Worm (Caenorhabditis elegans) whole organism, L3 larva: ENCODE data around the gene cnnm-1.

Experiments
- R02D3.7 ChIP-seq: fragments of 150-350 bp; optimal IDR thresholded peaks from 2 replicates; lab custom pipeline; 2014; ENCODE audit warnings: missing biosample characterization, missing genetic modification characterization
- aly-2 ChIP-seq: fragments of 150-350 bp; optimal IDR thresholded peaks from 2 replicates; lab custom pipeline; 2014; ENCODE audit warnings: missing biosample characterization, missing genetic modification characterization
- ama-1 ChIP-seq: fragments of 150-350 bp; optimal IDR thresholded peaks from 2 replicates; lab custom pipeline; 2018
- ceh-16 ChIP-seq: sonication (generic microtip); optimal IDR thresholded peaks from 2 replicates; lab custom pipeline; 2017; ENCODE audit warnings: missing biosample characterization, missing genetic modification characterization
- ceh-28 ChIP-seq: fragments of 150-350 bp; optimal IDR thresholded peaks from 2 replicates; lab custom pipeline; 2014; ENCODE audit warnings: missing biosample characterization, missing genetic modification reagents, missing genetic modification characterization
- ceh-9 ChIP-seq: sonication (generic microtip); optimal IDR thresholded peaks from 2 replicates; lab custom pipeline; 2018; ENCODE audit warnings: missing biosample characterization, missing genetic modification characterization
- daf-12 ChIP-seq: fragments of 150-350 bp; optimal IDR thresholded peaks from 2 replicates; lab custom pipeline; 2014; ENCODE audit warnings: missing biosample characterization, missing genetic modification reagents, missing genetic modification characterization
- egl-27 ChIP-seq: sonication (generic microtip); optimal IDR thresholded peaks from 4 replicates; lab custom pipeline; 2017; ENCODE audit warnings: missing biosample characterization, missing genetic modification reagents, missing genetic modification characterization
- elt-1 ChIP-seq: fragments of 150-350 bp; optimal IDR thresholded peaks from 2 replicates; lab custom pipeline; 2014; ENCODE audit warnings: missing biosample characterization, missing genetic modification characterization
- elt-2 ChIP-seq: sonication (generic microtip); optimal IDR thresholded peaks from 2 replicates; lab custom pipeline; 2016; ENCODE audit warnings: missing genetic modification reagents, mild to moderate bottlenecking, missing genetic modification characterization, missing compliant biosample characterization
- elt-3 ChIP-seq, 3 experiments: fragments of 150-350 bp in 1 of 3; sonication (generic microtip) in 2 of 3; optimal IDR thresholded peaks; 2 replicates in 2 of 3; 4 replicates in 1 of 3; lab custom pipeline; 2014 to 2017; ENCODE audit warnings: missing biosample characterization in 3 of 3, missing genetic modification characterization in 3 of 3
- fkh-10 ChIP-seq: sonication (generic microtip); optimal IDR thresholded peaks from 2 replicates; lab custom pipeline; 2017; ENCODE audit warnings: missing biosample characterization, missing genetic modification reagents, missing genetic modification characterization
- fkh-2 ChIP-seq: fragments of 150-350 bp; optimal IDR thresholded peaks from 2 replicates; lab custom pipeline; 2014; ENCODE audit warnings: missing biosample characterization, missing genetic modification reagents, missing genetic modification characterization
- fos-1 ChIP-seq: fragments of 150-350 bp; optimal IDR thresholded peaks from 2 replicates; lab custom pipeline; 2014; ENCODE audit warnings: missing biosample characterization, missing genetic modification characterization
- hmg-11 ChIP-seq: sonication (generic microtip); optimal IDR thresholded peaks from 2 replicates; lab custom pipeline; 2016; ENCODE audit warnings: missing genetic modification characterization, missing compliant biosample characterization
- jun-1 ChIP-seq: fragments of 150-350 bp; optimal IDR thresholded peaks from 2 replicates; lab custom pipeline; 2014; ENCODE audit warnings: missing biosample characterization, missing genetic modification reagents, missing genetic modification characterization
- lin-15B ChIP-seq: fragments of 150-350 bp; optimal IDR thresholded peaks from 2 replicates; lab custom pipeline; 2014; ENCODE audit warnings: missing biosample characterization, missing genetic modification characterization
- mdl-1 ChIP-seq: fragments of 150-350 bp; optimal IDR thresholded peaks from 2 replicates; lab custom pipeline; 2014; ENCODE audit warnings: missing biosample characterization, missing genetic modification characterization
- mml-1 ChIP-seq: fragments of 150-350 bp; sonication (generic microtip); optimal IDR thresholded peaks from 3 replicates; lab custom pipeline; 2014; ENCODE audit warnings: missing biosample characterization, missing genetic modification characterization
- nfya-1 ChIP-seq: sonication (generic microtip); optimal IDR thresholded peaks from 2 replicates; lab custom pipeline; 2017; ENCODE audit warnings: missing genetic modification characterization, mild to moderate bottlenecking, missing compliant biosample characterization, antibody characterized with exemption, moderate library complexity; ENCODE audit not compliant: insufficient read depth
- nhr-11 ChIP-seq: fragments of 150-350 bp; optimal IDR thresholded peaks from 2 replicates; lab custom pipeline; 2014; ENCODE audit warnings: missing biosample characterization, missing genetic modification characterization
- nhr-12 ChIP-seq: fragments of 150-350 bp; optimal IDR thresholded peaks from 2 replicates; lab custom pipeline; 2014; ENCODE audit warnings: missing biosample characterization, missing genetic modification characterization
- nhr-23 ChIP-seq: fragments of 150-350 bp; optimal IDR thresholded peaks from 2 replicates; lab custom pipeline; 2014; ENCODE audit warnings: missing biosample characterization, missing genetic modification reagents, missing genetic modification characterization
- nhr-237 ChIP-seq: fragments of 150-350 bp; optimal IDR thresholded peaks from 2 replicates; lab custom pipeline; 2014; ENCODE audit warnings: missing biosample characterization, missing genetic modification characterization
- nhr-25 ChIP-seq: sonication (generic microtip); optimal IDR thresholded peaks from 2 replicates; lab custom pipeline; 2017; ENCODE audit warnings: missing biosample characterization, missing genetic modification characterization
- nhr-28 ChIP-seq: fragments of 150-350 bp; optimal IDR thresholded peaks from 2 replicates; lab custom pipeline; 2014; ENCODE audit warnings: missing biosample characterization, missing genetic modification characterization
- nhr-43 ChIP-seq: sonication (generic microtip); optimal IDR thresholded peaks from 2 replicates; lab custom pipeline; 2016; ENCODE audit warnings: mild to moderate bottlenecking, missing genetic modification characterization, missing compliant biosample characterization; ENCODE audit not compliant: poor library complexity, severe bottlenecking
- nhr-67 ChIP-seq: fragments of 150-350 bp; optimal IDR thresholded peaks from 2 replicates; lab custom pipeline; 2014; ENCODE audit warnings: missing biosample characterization, missing genetic modification characterization
- nhr-76 ChIP-seq: fragments of 150-350 bp; sonication (generic microtip); optimal IDR thresholded peaks from 5 replicates; lab custom pipeline; 2014; ENCODE audit warnings: missing biosample characterization, missing genetic modification characterization
- nhr-77 ChIP-seq: fragments of 150-350 bp; optimal IDR thresholded peaks from 2 replicates; lab custom pipeline; 2014; ENCODE audit warnings: missing biosample characterization, missing genetic modification characterization
- skn-1 ChIP-seq: fragments of 150-350 bp; optimal IDR thresholded peaks from 2 replicates; lab custom pipeline; 2014; ENCODE audit warnings: missing biosample characterization, missing genetic modification characterization
- snpc-4 ChIP-seq: fragments of 150-350 bp; optimal IDR thresholded peaks from 2 replicates; lab custom pipeline; 2014; ENCODE audit warnings: missing biosample characterization, missing genetic modification characterization
- tbx-2 ChIP-seq: sonication (generic microtip); optimal IDR thresholded peaks from 2 replicates; lab custom pipeline; 2016; ENCODE audit warnings: mild to moderate bottlenecking, missing genetic modification characterization, missing compliant biosample characterization
- unc-39 ChIP-seq: sonication (generic microtip); optimal IDR thresholded peaks from 4 replicates; lab custom pipeline; 2017; ENCODE audit warnings: missing biosample characterization, missing genetic modification characterization
- unc-62 ChIP-seq: fragments of 150-350 bp; sonication (generic microtip); optimal IDR thresholded peaks from 4 replicates; lab custom pipeline; 2014; ENCODE audit warnings: missing biosample characterization, missing genetic modification reagents, missing genetic modification characterization
- zag-1 ChIP-seq: fragments of 150-350 bp; optimal IDR thresholded peaks from 2 replicates; lab custom pipeline; 2014; ENCODE audit warnings: missing biosample characterization, missing genetic modification characterization
- ztf-11 ChIP-seq: fragments of 150-350 bp; optimal IDR thresholded peaks from 2 replicates; lab custom pipeline; 2014; ENCODE audit warnings: missing biosample characterization, missing genetic modification characterization
- ztf-4 ChIP-seq: fragments of 150-350 bp; optimal IDR thresholded peaks from 2 replicates; lab custom pipeline; 2014; ENCODE audit warnings: missing biosample characterization, missing genetic modification characterization

Gene cnnm-1

ce11 chrIV:17233494-17233893 lies 26.8 kb upstream of the cnnm-1 start:
- TF ChIP-seq nfya-1 (tag; lab: Kevin White, UChicago) (no peak), fkh-10 (peak; percentile 87)
- TF ChIP-seq, all 47 proteins: peak for 1

- TF ChIP-seq mdl-1 (tag; lab: Kevin White, UChicago) (no peak), ztf-11 (tag; lab: Kevin White, UChicago) (no peak), R02D3.7 (no peak), fos-1 (no peak), ceh-16 (tag; lab: Kevin White, UChicago) (no peak), unc-62 (GFP tag; lab: Kevin White, UChicago) (no peak), jun-1 (no peak), nhr-77 (tag; lab: Kevin White, UChicago) (no peak), aly-2 (tag; lab: Kevin White, UChicago) (no peak), ceh-28 (tag; lab: Kevin White, UChicago) (no peak), ceh-9 (tag; lab: Kevin White, UChicago) (no peak), elt-3 (tag; optimal IDR thresholded peaks at IDR 0.05; lab: Kevin White, UChicago) (no peak), nhr-12 (tag; lab: Kevin White, UChicago) (no peak), nhr-28 (tag; lab: Kevin White, UChicago) (no peak), elt-2 (tag; lab: Kevin White, UChicago) (no peak), tbx-2 (tag; lab: Kevin White, UChicago) (no peak), snpc-4 (tag; lab: Kevin White, UChicago) (no peak), nhr-11 (tag; lab: Kevin White, UChicago) (no peak), nhr-67 (tag; lab: Kevin White, UChicago) (no peak), daf-12 (tag; lab: Kevin White, UChicago) (no peak)
These were observed 26.3 kb upstream of the cnnm-1 start for ce11 chrIV:17232899-17233298.

DNA sequence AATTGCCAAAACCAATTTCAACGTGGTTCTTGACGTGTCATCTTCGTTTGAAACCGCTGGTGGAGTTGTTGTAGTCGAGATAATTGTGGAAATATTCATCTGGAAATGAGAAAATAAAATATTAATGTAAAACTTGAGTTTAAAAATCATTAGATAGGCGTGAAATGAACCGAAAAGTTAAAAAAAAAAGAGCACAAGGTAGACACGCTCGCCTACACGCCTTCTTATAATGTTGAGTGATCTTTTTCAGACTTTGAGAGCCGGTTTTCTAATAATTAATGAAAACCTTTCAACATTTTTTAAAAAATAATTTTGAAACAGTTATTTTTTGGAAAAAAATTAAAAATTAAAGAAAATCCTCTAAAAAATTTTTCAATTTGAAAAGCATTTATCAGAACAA lies 24.3 kb upstream of the cnnm-1 start, which contains the start of gene npr-32:
Gene npr-32 (minus strand): TSS at position 101 of the 400 bp plus-strand sequence.
- TF ChIP-seq nhr-76 (tag; lab: Kevin White, UChicago) (no peak), aly-2 (tag; lab: Kevin White, UChicago) (no peak), daf-12 (tag; lab: Kevin White, UChicago) (no peak), ztf-11 (tag; lab: Kevin White, UChicago) (no peak), nhr-23 (tag; lab: Kevin White, UChicago) (no peak), snpc-4 (tag; lab: Kevin White, UChicago) (no peak), egl-27 (tag; lab: Kevin White, UChicago) (no peak), ceh-9 (tag; lab: Kevin White, UChicago) (no peak), jun-1 (no peak), fkh-10 (no peak), nhr-43 (tag; lab: Kevin White, UChicago) (no peak), nhr-237 (tag; lab: Kevin White, UChicago) (no peak), mml-1 (tag; lab: Kevin White, UChicago) (no peak), fkh-2 (tag; lab: Kevin White, UChicago) (no peak), elt-1 (tag; lab: Kevin White, UChicago) (no peak)

ce11 chrIV:17223474-17223873 lies 16.8 kb upstream of the cnnm-1 start, which contains the start of gene Y116A8B.4:
TSS of gene Y116A8B.4 (plus strand) at chrIV:17223774.
- no peak for TF ChIP-seq ceh-16 (tag; lab: Kevin White, UChicago)
- no peak for TF ChIP-seq fos-1
- no peak for TF ChIP-seq fkh-2 (tag; lab: Kevin White, UChicago)
- no peak for TF ChIP-seq elt-2 (tag; lab: Kevin White, UChicago)
- TF ChIP-seq ztf-4 (tag; lab: Kevin White, UChicago), result no peak
- TF ChIP-seq hmg-11 (tag; lab: Kevin White, UChicago), result no peak
- TF ChIP-seq nhr-25 (tag; lab: Kevin White, UChicago), result no peak
- TF ChIP-seq elt-1 (tag; lab: Kevin White, UChicago), result no peak
- TF ChIP-seq lin-15B, result no peak
- no peak for TF ChIP-seq nfya-1 (tag; lab: Kevin White, UChicago)
- TF ChIP-seq skn-1 (tag; lab: Kevin White, UChicago), result no peak
- TF ChIP-seq nhr-237 (tag; lab: Kevin White, UChicago), result no peak
- no peak for TF ChIP-seq unc-39 (tag; lab: Kevin White, UChicago)
- no peak for TF ChIP-seq tbx-2 (tag; lab: Kevin White, UChicago)
- TF ChIP-seq zag-1 (tag; lab: Kevin White, UChicago), result no peak
- TF ChIP-seq nhr-11 (tag; lab: Kevin White, UChicago), result no peak
- no peak for TF ChIP-seq elt-3 (tag; optimal IDR thresholded peaks at IDR 0.05; lab: Kevin White, UChicago)
- TF ChIP-seq mdl-1 (tag; lab: Kevin White, UChicago), result no peak
- no peak for TF ChIP-seq nhr-12 (tag; lab: Kevin White, UChicago)
- TF ChIP-seq ama-1 (lab: Kevin White, UChicago), result no peak
